Worm (Caenorhabditis elegans): ENCODE measurements around the gene C54C6.7.
A peak's percentile ranks its signal among the peaks of the same experiment; 100 is the strongest.

The C54C6.7 gene

DNA sequence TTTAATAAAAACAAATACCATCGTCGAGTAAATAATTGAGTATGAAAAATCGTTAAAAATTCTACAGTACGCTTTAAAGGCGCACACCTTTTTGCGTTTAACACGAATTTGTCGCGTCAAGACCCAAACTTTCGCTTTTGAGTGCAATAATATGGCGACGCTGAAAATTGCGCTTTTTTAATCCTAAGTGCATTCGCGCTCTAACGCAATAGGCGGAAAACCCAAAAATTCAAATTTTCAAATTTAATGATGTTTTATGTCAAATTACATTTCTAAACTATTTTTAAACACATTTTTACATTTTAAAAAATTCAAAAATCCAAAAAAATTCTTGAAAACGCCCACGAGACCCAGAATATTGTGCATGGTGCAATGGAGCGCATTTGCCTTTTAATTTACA, 34.4 kb downstream of the C54C6.7 start:
- TF ChIP-seq scrt-1 (GFP tag; IDR thresholded peaks at IDR 0.05) (no peak), tbx-37 (GFP tag; conservative IDR thresholded peaks at IDR 0.05) (no peak), ama-1 (optimal IDR thresholded peaks at IDR 0.05) (no peak), hmg-4 (GFP tag; optimal IDR thresholded peaks at IDR 0.05) (no peak), hmbx-1 (tag; optimal IDR thresholded peaks at IDR 0.05) (no peak), ets-7 (tag; optimal IDR thresholded peaks at IDR 0.05) (no peak), ceh-13 (GFP tag; optimal IDR thresholded peaks at IDR 0.05) (no peak), aly-1 (tag; optimal IDR thresholded peaks at IDR 0.05) (no peak), F13C5.2 (tag; optimal IDR thresholded peaks at IDR 0.05) (no peak), hnd-1 (tag; optimal IDR thresholded peaks at IDR 0.05) (no peak), pes-1 (GFP tag; IDR thresholded peaks at IDR 0.05) (no peak), ceh-36 (tag; optimal IDR thresholded peaks at IDR 0.05) (no peak), tra-4 (tag; optimal IDR thresholded peaks at IDR 0.05) (no peak), tbx-11 (GFP tag; IDR thresholded peaks at IDR 0.05) (no peak), sea-1 (GFP tag; conservative IDR thresholded peaks at IDR 0.05) (no peak), B0310.2 (tag; optimal IDR thresholded peaks at IDR 0.05) (no peak), flt-1 (GFP tag; IDR thresholded peaks at IDR 0.05) (no peak)

ce11 chrIII:3509908-3510307, 36.3 kb downstream of the C54C6.7 start, which contains the start of the genes M01F1.4 and mrpl-35:
Gene M01F1.4, minus strand, starts transcription at chrIII:3510033.
Gene mrpl-35, plus strand, starts transcription at chrIII:3510237.
- TF ChIP-seq B0310.2 (tag; optimal IDR thresholded peaks at IDR 0.05), result no peak
- no peak for TF ChIP-seq ets-7 (tag; optimal IDR thresholded peaks at IDR 0.05)
- TF ChIP-seq sea-1 (GFP tag; conservative IDR thresholded peaks at IDR 0.05), result no peak
- no peak for TF ChIP-seq tra-4 (tag; optimal IDR thresholded peaks at IDR 0.05)
- no peak for TF ChIP-seq pes-1 (GFP tag; IDR thresholded peaks at IDR 0.05)
- no peak for TF ChIP-seq ceh-36 (tag; optimal IDR thresholded peaks at IDR 0.05)
- no peak for TF ChIP-seq F13C5.2 (tag; optimal IDR thresholded peaks at IDR 0.05)
- TF ChIP-seq scrt-1 (GFP tag; IDR thresholded peaks at IDR 0.05), result no peak
- no peak for TF ChIP-seq ama-1 (optimal IDR thresholded peaks at IDR 0.05)
- TF ChIP-seq flt-1 (GFP tag; IDR thresholded peaks at IDR 0.05), result no peak
- TF ChIP-seq tbx-11 (GFP tag; IDR thresholded peaks at IDR 0.05), result no peak
- TF ChIP-seq ceh-13 (GFP tag; optimal IDR thresholded peaks at IDR 0.05), result no peak
- no peak for TF ChIP-seq hmg-4 (GFP tag; optimal IDR thresholded peaks at IDR 0.05)
- TF ChIP-seq hmbx-1 (tag; optimal IDR thresholded peaks at IDR 0.05), result no peak
- TF ChIP-seq tbx-37 (GFP tag; conservative IDR thresholded peaks at IDR 0.05), result no peak
- TF ChIP-seq hnd-1 (tag; optimal IDR thresholded peaks at IDR 0.05), result no peak

- TF ChIP-seq tbx-11 (GFP tag; IDR thresholded peaks at IDR 0.05), result no peak
- no peak for TF ChIP-seq tbx-37 (GFP tag; conservative IDR thresholded peaks at IDR 0.05)
- TF ChIP-seq sea-1 (GFP tag; conservative IDR thresholded peaks at IDR 0.05), result no peak
- TF ChIP-seq hmbx-1 (tag; optimal IDR thresholded peaks at IDR 0.05), result no peak
- no peak for TF ChIP-seq ama-1 (optimal IDR thresholded peaks at IDR 0.05)
- TF ChIP-seq aly-1 (tag; optimal IDR thresholded peaks at IDR 0.05), result peak; percentile 35
- peak; percentile 85 for TF ChIP-seq F13C5.2 (tag; optimal IDR thresholded peaks at IDR 0.05)
- TF ChIP-seq pes-1 (GFP tag; IDR thresholded peaks at IDR 0.05), result 0 out of 2 replicates have a peak, but pooled peaks have one; percentile 50
- no peak for TF ChIP-seq flt-1 (GFP tag; IDR thresholded peaks at IDR 0.05)
- TF ChIP-seq ceh-13 (GFP tag; optimal IDR thresholded peaks at IDR 0.05), result no peak
- TF ChIP-seq ceh-36 (tag; optimal IDR thresholded peaks at IDR 0.05), result no peak
- peak; percentile 15 for TF ChIP-seq hmg-4 (GFP tag; optimal IDR thresholded peaks at IDR 0.05)
- no peak for TF ChIP-seq hnd-1 (tag; optimal IDR thresholded peaks at IDR 0.05)
- TF ChIP-seq tra-4 (tag; optimal IDR thresholded peaks at IDR 0.05), result no peak
- no peak for TF ChIP-seq scrt-1 (GFP tag; IDR thresholded peaks at IDR 0.05)
These were observed 41.1 kb downstream of the C54C6.7 start, which contains the start of gene lias-1 for ce11 chrIII:3505051-3505548. Gene lias-1, minus strand, starts transcription at chrIII:3505101.

DNA sequence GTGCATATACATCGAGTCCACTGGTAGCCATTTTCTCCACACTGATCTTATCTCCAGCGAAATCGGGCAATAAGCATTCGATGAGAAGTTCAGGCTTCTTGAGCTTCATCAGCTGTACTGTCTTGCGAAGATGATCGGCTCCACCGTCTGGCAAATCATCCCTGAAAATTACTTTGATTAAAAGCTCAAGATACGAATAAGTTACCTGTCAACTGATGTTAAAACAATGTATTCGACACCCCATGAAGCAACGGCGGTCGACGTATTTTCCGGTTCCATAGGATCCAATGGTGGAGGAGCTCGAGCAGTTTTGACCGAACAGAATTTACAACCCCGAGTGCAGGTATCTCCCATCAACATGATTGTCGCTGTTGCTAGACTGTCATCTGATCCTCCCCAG, 42.0 kb downstream of the C54C6.7 start:
- TF ChIP-seq ets-7 (tag; optimal IDR thresholded peaks at IDR 0.05) (no peak), scrt-1 (GFP tag; IDR thresholded peaks at IDR 0.05) (no peak), ceh-36 (tag; optimal IDR thresholded peaks at IDR 0.05) (no peak), sea-1 (GFP tag; conservative IDR thresholded peaks at IDR 0.05) (no peak), tbx-11 (GFP tag; IDR thresholded peaks at IDR 0.05) (no peak), aly-1 (tag; optimal IDR thresholded peaks at IDR 0.05) (no peak), tra-4 (tag; optimal IDR thresholded peaks at IDR 0.05) (no peak), hmbx-1 (tag; optimal IDR thresholded peaks at IDR 0.05) (no peak), B0310.2 (tag; optimal IDR thresholded peaks at IDR 0.05) (no peak), F13C5.2 (tag; optimal IDR thresholded peaks at IDR 0.05) (no peak), hmg-4 (GFP tag; optimal IDR thresholded peaks at IDR 0.05) (no peak), hnd-1 (tag; optimal IDR thresholded peaks at IDR 0.05) (no peak)

ce11 chrIII:3503286-3503685, 42.9 kb downstream of the C54C6.7 start, which contains the start of gene rpl-16:
Gene rpl-16, minus strand, starts transcription at chrIII:3503604.
- TF ChIP-seq scrt-1 (GFP tag; IDR thresholded peaks at IDR 0.05) (no peak), pes-1 (GFP tag; IDR thresholded peaks at IDR 0.05) (no peak), tra-4 (tag; optimal IDR thresholded peaks at IDR 0.05) (no peak), ceh-13 (GFP tag; optimal IDR thresholded peaks at IDR 0.05) (no peak), tbx-37 (GFP tag; conservative IDR thresholded peaks at IDR 0.05) (no peak), flt-1 (GFP tag; IDR thresholded peaks at IDR 0.05) (no peak), aly-1 (tag; optimal IDR thresholded peaks at IDR 0.05) (no peak), tbx-11 (GFP tag; IDR thresholded peaks at IDR 0.05) (no peak), F13C5.2 (tag; optimal IDR thresholded peaks at IDR 0.05) (no peak)

DNA sequence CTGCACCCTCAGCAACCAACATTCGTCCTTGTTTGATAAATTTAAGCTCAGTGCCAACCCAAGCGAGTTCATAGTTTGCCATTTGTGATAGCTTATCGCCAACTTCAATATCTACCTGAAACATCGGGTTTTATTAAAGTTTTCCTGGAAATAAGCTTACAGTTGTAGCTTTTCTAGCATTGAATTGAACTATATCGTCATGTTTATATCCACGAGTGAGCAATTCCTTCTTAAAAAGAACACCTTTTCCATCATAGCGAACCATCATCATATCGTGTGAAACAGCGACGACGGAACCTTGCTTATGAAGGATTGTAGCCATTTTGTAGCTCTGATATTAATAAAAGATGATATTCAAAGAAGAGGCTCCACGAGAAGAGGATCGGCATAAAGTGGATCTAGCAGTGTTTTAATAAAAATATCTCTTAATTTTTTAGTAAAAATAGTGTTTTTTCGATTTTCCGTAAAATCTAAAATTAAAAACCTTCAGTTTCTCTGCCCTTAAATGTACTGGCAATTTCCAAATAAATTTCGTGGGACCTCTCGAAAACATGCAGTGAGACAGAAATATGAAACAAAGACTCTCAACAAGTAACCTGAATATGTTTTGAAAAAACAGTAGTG, 43.9 kb downstream of the C54C6.7 start, which contains the start of gene M01F1.8:
Gene M01F1.8 (minus strand): TSS at position 335 of the 624 bp plus-strand sequence.
- TF ChIP-seq hnd-1 (tag; optimal IDR thresholded peaks at IDR 0.05) (no peak), tbx-37 (GFP tag; conservative IDR thresholded peaks at IDR 0.05) (no peak), ama-1 (optimal IDR thresholded peaks at IDR 0.05) (peak; percentile 53), B0310.2 (tag; optimal IDR thresholded peaks at IDR 0.05) (no peak)

ce11 chrIII:3499850-3500249, 46.4 kb downstream of the C54C6.7 start:
- TF ChIP-seq ets-7 (tag; optimal IDR thresholded peaks at IDR 0.05) (peak; percentile 99), sea-1 (GFP tag; conservative IDR thresholded peaks at IDR 0.05) (peak; percentile 94), tbx-37 (GFP tag; conservative IDR thresholded peaks at IDR 0.05) (peak; percentile 93), F13C5.2 (tag; optimal IDR thresholded peaks at IDR 0.05) (peak; percentile 88), pes-1 (GFP tag; IDR thresholded peaks at IDR 0.05) (peak; percentile 97), ceh-36 (tag; optimal IDR thresholded peaks at IDR 0.05) (peak; percentile 87), hmg-4 (GFP tag; optimal IDR thresholded peaks at IDR 0.05) (peak; percentile 97), flt-1 (GFP tag; IDR thresholded peaks at IDR 0.05) (peak; percentile 78), ceh-13 (GFP tag; optimal IDR thresholded peaks at IDR 0.05) (peak; percentile 96), tra-4 (tag; optimal IDR thresholded peaks at IDR 0.05) (peak; percentile 97), ama-1 (optimal IDR thresholded peaks at IDR 0.05) (no peak), aly-1 (tag; optimal IDR thresholded peaks at IDR 0.05) (peak; percentile 98), scrt-1 (GFP tag; IDR thresholded peaks at IDR 0.05) (peak; percentile 81), B0310.2 (tag; optimal IDR thresholded peaks at IDR 0.05) (peak; percentile 97), hnd-1 (tag; optimal IDR thresholded peaks at IDR 0.05) (peak; percentile 94), hmbx-1 (tag; optimal IDR thresholded peaks at IDR 0.05) (peak; percentile 80), tbx-11 (GFP tag; IDR thresholded peaks at IDR 0.05) (peak; percentile 93)

Data from whole organism, early embryonic.